Worm (Caenorhabditis elegans) whole organism, L3 larva: ENCODE measurements around the gene F21C10.3.

Experiments used
- jun-1 ChIP-seq: fragments of 150-350 bp; optimal IDR thresholded peaks from 2 replicates; lab custom pipeline; 2014; ENCODE audit warnings: missing biosample characterization, missing genetic modification reagents, missing genetic modification characterization
- nhr-77 ChIP-seq: fragments of 150-350 bp; optimal IDR thresholded peaks from 2 replicates; lab custom pipeline; 2014; ENCODE audit warnings: missing biosample characterization, missing genetic modification characterization
- pha-4 ChIP-seq: fragments of 150-350 bp; optimal IDR thresholded peaks from 2 replicates; lab custom pipeline; 2014; ENCODE audit warnings: missing biosample characterization, missing genetic modification reagents, missing genetic modification characterization
- unc-62 ChIP-seq: fragments of 150-350 bp; sonication (generic microtip); optimal IDR thresholded peaks from 4 replicates; lab custom pipeline; 2014; ENCODE audit warnings: missing biosample characterization, missing genetic modification reagents, missing genetic modification characterization
- ztf-11 ChIP-seq: fragments of 150-350 bp; optimal IDR thresholded peaks from 2 replicates; lab custom pipeline; 2014; ENCODE audit warnings: missing biosample characterization, missing genetic modification characterization

ce11 chrV:9101062-9101461, 26.8 kb upstream of the F21C10.3 start, which contains the start of gene frpr-6:
- TF ChIP-seq unc-62 (GFP tag; lab: Kevin White, UChicago) (no peak), nhr-77 (no peak), pha-4 (tag; lab: Kevin White, UChicago) (no peak), jun-1 (tag; lab: Kevin White, UChicago) (no peak), ztf-11 (tag; lab: Kevin White, UChicago) (no peak)
